Fruit fly (Drosophila melanogaster) whole organism, embryonic: ENCODE results near the gene DCTN6-p27.

Source experiments
- ATbp ChIP-seq: fragments of 200-800 bp; sonication (Bioruptor generic); optimal IDR thresholded peaks from 2 replicates; lab custom pipeline; 2017; ENCODE audit warnings: missing biosample characterization, mild to moderate bottlenecking, missing genetic modification characterization, missing genetic modification reagents
- CG10366 ChIP-seq: fragments of 200-800 bp; sonication (Bioruptor generic); IDR thresholded peaks from 2 replicates; pipeline ENCODE4 v1.3.6; 2022; ENCODE audit warnings: missing biosample characterization, missing genetic modification characterization
- CG10654 ChIP-seq: fragments of 200-800 bp; sonication (Bioruptor generic); optimal IDR thresholded peaks from 2 replicates; lab custom pipeline; 2016; ENCODE audit warnings: missing biosample characterization, missing genetic modification characterization
- CG12104 ChIP-seq: fragments of 200-800 bp; sonication (Bioruptor generic); optimal IDR thresholded peaks from 3 replicates; lab custom pipeline; 2016; ENCODE audit warnings: missing biosample characterization, missing genetic modification characterization
- CG15073 ChIP-seq: fragments of 200-800 bp; sonication (Bioruptor generic); optimal IDR thresholded peaks from 2 replicates; lab custom pipeline; 2016; ENCODE audit warnings: missing biosample characterization, missing genetic modification characterization
- CG17359 ChIP-seq: fragments of 200-800 bp; sonication (Bioruptor generic); optimal IDR thresholded peaks from 3 replicates; lab custom pipeline; 2018; ENCODE audit warnings: missing biosample characterization, mild to moderate bottlenecking, missing genetic modification characterization, moderate library complexity
- CG18599 ChIP-seq: fragments of 200-800 bp; sonication (Bioruptor generic); optimal IDR thresholded peaks from 3 replicates; lab custom pipeline; 2017; ENCODE audit warnings: missing biosample characterization, missing genetic modification characterization, mild to moderate bottlenecking, moderate library complexity, missing genetic modification reagents
- CG2889 ChIP-seq: fragments of 200-800 bp; sonication (Bioruptor generic); IDR thresholded peaks from 3 replicates; pipeline ENCODE4 v1.3.6; 2022; ENCODE audit warnings: missing biosample characterization, missing genetic modification characterization
- CG31224 ChIP-seq: fragments of 200-800 bp; sonication (Bioruptor generic); IDR thresholded peaks from 2 replicates; pipeline ENCODE4 v1.3.6; 2022; ENCODE audit warnings: missing biosample characterization, missing genetic modification characterization
- CG4424 ChIP-seq: fragments of 200-800 bp; sonication (Bioruptor generic); optimal IDR thresholded peaks from 3 replicates; lab custom pipeline; 2016; ENCODE audit warnings: missing biosample characterization, missing genetic modification characterization
- CG8290 ChIP-seq, 3 experiments: fragments of 200-800 bp; sonication (Bioruptor generic); optimal IDR thresholded peaks; 2 replicates each; lab custom pipeline; 2016 to 2019; ENCODE audit warnings: missing biosample characterization in 3 of 3, missing genetic modification characterization in 3 of 3, mild to moderate bottlenecking in 2 of 3, moderate library complexity in 1 of 3
- CG8388 ChIP-seq: fragments of 200-800 bp; sonication (Bioruptor generic); optimal IDR thresholded peaks from 2 replicates; lab custom pipeline; 2019; ENCODE audit warnings: missing biosample characterization, mild to moderate bottlenecking, missing genetic modification characterization, moderate library complexity
- CG8478 ChIP-seq: fragments of >200 bp; optimal IDR thresholded peaks from 2 replicates; lab custom pipeline; 2018
- D19B ChIP-seq: fragments of 200-800 bp; sonication (Bioruptor generic); optimal IDR thresholded peaks from 2 replicates; lab custom pipeline; 2017; ENCODE audit warnings: missing biosample characterization, mild to moderate bottlenecking, missing genetic modification characterization
- Elba2 ChIP-seq: fragments of 200-800 bp; sonication (Bioruptor generic); optimal IDR thresholded peaks from 3 replicates; lab custom pipeline; 2016; ENCODE audit warnings: missing biosample characterization, missing genetic modification characterization
- Hey ChIP-seq: fragments of 200-800 bp; sonication (Bioruptor generic); optimal IDR thresholded peaks from 3 replicates; lab custom pipeline; 2018; ENCODE audit warnings: missing biosample characterization, mild to moderate bottlenecking, missing genetic modification characterization
- Hmr ChIP-seq: fragments of 200-800 bp; sonication (Bioruptor generic); optimal IDR thresholded peaks from 3 replicates; lab custom pipeline; 2017; ENCODE audit warnings: mild to moderate bottlenecking, missing biosample characterization, missing genetic modification reagents, missing genetic modification characterization
- Max ChIP-seq: fragments of 200-800 bp; sonication (Bioruptor generic); optimal IDR thresholded peaks from 2 replicates; lab custom pipeline; 2016; ENCODE audit warnings: missing biosample characterization, mild to moderate bottlenecking, missing genetic modification characterization
- Med ChIP-seq: fragments of 200-800 bp; sonication (Bioruptor generic); peaks from one replicate; lab custom pipeline; 2016; ENCODE audit warnings: missing biosample characterization, missing genetic modification characterization, mild to moderate bottlenecking, inconsistent platforms, moderate library complexity
- PHDP ChIP-seq: fragments of 200-800 bp; sonication (Bioruptor generic); optimal IDR thresholded peaks from 3 replicates; lab custom pipeline; 2018; ENCODE audit warnings: missing biosample characterization, mild to moderate bottlenecking, missing genetic modification characterization, moderate library complexity
- Poxn ChIP-seq: fragments of 200-800 bp; sonication (Bioruptor generic); IDR thresholded peaks from 2 replicates; pipeline ENCODE4 v1.3.6; 2022; ENCODE audit warnings: missing biosample characterization, missing genetic modification characterization
- Side ChIP-seq: fragments of 200-800 bp; sonication (Bioruptor generic); optimal IDR thresholded peaks from 2 replicates; lab custom pipeline; 2016; ENCODE audit warnings: missing biosample characterization, missing genetic modification characterization
- Sry-β ChIP-seq: fragments of 200-800 bp; sonication (Bioruptor generic); optimal IDR thresholded peaks from 2 replicates; lab custom pipeline; 2018; ENCODE audit warnings: missing biosample characterization, mild to moderate bottlenecking, missing genetic modification characterization, moderate library complexity
- Taf1 ChIP-seq: fragments of 200-800 bp; sonication (Bioruptor generic); IDR thresholded peaks from 2 replicates; pipeline ENCODE4 v1.3.6; 2022; ENCODE audit warnings: missing biosample characterization, missing genetic modification characterization
- bowl ChIP-seq: fragments of 200-800 bp; sonication (Bioruptor generic); IDR thresholded peaks from 2 replicates; pipeline ENCODE4 v1.3.6; 2022; ENCODE audit warnings: missing biosample characterization, missing genetic modification characterization
- cas ChIP-seq: fragments of 200-800 bp; sonication (Bioruptor generic); IDR thresholded peaks from 2 replicates; pipeline ENCODE4 v1.3.6; 2022; ENCODE audit warnings: missing biosample characterization, missing genetic modification characterization
- dimm ChIP-seq: fragments of 200-800 bp; sonication (Bioruptor generic); IDR thresholded peaks from 2 replicates; pipeline ENCODE4 v1.3.6; 2022; ENCODE audit warnings: missing biosample characterization, missing genetic modification characterization
- dmrt11E ChIP-seq: fragments of 200-800 bp; sonication (Bioruptor generic); optimal IDR thresholded peaks from 3 replicates; lab custom pipeline; 2018; ENCODE audit warnings: missing biosample characterization, mild to moderate bottlenecking, missing genetic modification characterization, moderate library complexity
- ems ChIP-seq: fragments of 200-800 bp; sonication (Bioruptor generic); optimal IDR thresholded peaks from 3 replicates; lab custom pipeline; 2016; ENCODE audit warnings: missing biosample characterization, missing genetic modification characterization
- fd64A ChIP-seq: fragments of 200-800 bp; sonication (Bioruptor generic); optimal IDR thresholded peaks from 3 replicates; lab custom pipeline; 2018; ENCODE audit warnings: missing biosample characterization, mild to moderate bottlenecking, missing genetic modification characterization
- fd96Cb ChIP-seq: fragments of 200-800 bp; sonication (Bioruptor generic); optimal IDR thresholded peaks from 2 replicates; lab custom pipeline; 2018; ENCODE audit warnings: missing biosample characterization, mild to moderate bottlenecking, missing genetic modification characterization, moderate library complexity
- ftz-f1 ChIP-seq: fragments of 200-800 bp; sonication (Bioruptor generic); optimal IDR thresholded peaks from 2 replicates; lab custom pipeline; 2016; ENCODE audit warnings: missing biosample characterization, missing genetic modification characterization
- gsb ChIP-seq: fragments of 200-800 bp; sonication (Bioruptor generic); IDR thresholded peaks from 2 replicates; pipeline ENCODE4 v1.3.6; 2022; ENCODE audit warnings: missing biosample characterization, missing genetic modification characterization
- gsb-n ChIP-seq: fragments of 200-800 bp; sonication (Bioruptor generic); optimal IDR thresholded peaks from 3 replicates; lab custom pipeline; 2018; ENCODE audit warnings: missing biosample characterization, mild to moderate bottlenecking, missing genetic modification characterization
- ham ChIP-seq: fragments of 200-800 bp; sonication (Bioruptor generic); IDR thresholded peaks from 2 replicates; pipeline ENCODE4 v1.3.6; 2022; ENCODE audit warnings: missing biosample characterization, missing genetic modification characterization
- hb ChIP-seq: fragments of 200-800 bp; sonication (Bioruptor generic); IDR thresholded peaks from 3 replicates; pipeline ENCODE4 v1.3.6; 2022; ENCODE audit warnings: missing biosample characterization, missing genetic modification characterization; ENCODE audit not compliant: partially characterized antibody
- inv ChIP-seq: fragments of 200-800 bp; sonication (Bioruptor generic); IDR thresholded peaks from 2 replicates; pipeline ENCODE4 v1.3.6; 2022; ENCODE audit warnings: missing biosample characterization, missing genetic modification characterization; ENCODE audit not compliant: partially characterized antibody
- jigr1 ChIP-seq: fragments of 200-800 bp; sonication (Bioruptor generic); IDR thresholded peaks from 3 replicates; pipeline ENCODE4 v1.3.6; 2022; ENCODE audit warnings: missing biosample characterization, missing genetic modification characterization
- lmd ChIP-seq: fragments of 200-800 bp; sonication (Bioruptor generic); IDR thresholded peaks from 2 replicates; pipeline ENCODE4 v1.3.6; 2022; ENCODE audit warnings: missing biosample characterization, missing genetic modification characterization
- maf-S ChIP-seq: fragments of 200-800 bp; sonication (Bioruptor generic); optimal IDR thresholded peaks from 2 replicates; lab custom pipeline; 2016; ENCODE audit warnings: missing biosample characterization, missing genetic modification characterization
- nom ChIP-seq: fragments of 200-800 bp; sonication (Bioruptor generic); optimal IDR thresholded peaks from 2 replicates; lab custom pipeline; 2017; ENCODE audit warnings: missing biosample characterization, missing genetic modification characterization, mild to moderate bottlenecking, moderate library complexity, missing genetic modification reagents
- pan ChIP-seq, 4 experiments: fragments of >200 bp in 3 of 4; fragments of 200-800 bp in 1 of 4; sonication (Bioruptor generic) in 1 of 4; optimal IDR thresholded peaks in 3 of 4; IDR thresholded peaks in 1 of 4; 2 replicates each; pipeline versions ENCODE4 v1.3.6 to Lab custom; 2017 to 2022; ENCODE audit warnings: missing biosample characterization in 2 of 4, missing genetic modification characterization in 2 of 4, mixed read lengths in 1 of 4
- pho ChIP-seq: fragments of 200-800 bp; sonication (Bioruptor generic); optimal IDR thresholded peaks from 2 replicates; lab custom pipeline; 2016; ENCODE audit warnings: missing biosample characterization, missing genetic modification characterization
- pros ChIP-seq: fragments of 200-800 bp; sonication (Bioruptor generic); optimal IDR thresholded peaks from 3 replicates; lab custom pipeline; 2019; ENCODE audit warnings: missing biosample characterization, mild to moderate bottlenecking, missing genetic modification characterization, moderate library complexity
- ranshi ChIP-seq: fragments of 200-800 bp; sonication (Bioruptor generic); IDR thresholded peaks from 2 replicates; pipeline ENCODE4 v1.3.6; 2022; ENCODE audit warnings: missing biosample characterization, missing genetic modification characterization
- row ChIP-seq: fragments of 200-800 bp; sonication (Bioruptor generic); IDR thresholded peaks from 3 replicates; pipeline ENCODE4 v1.3.6; 2022; ENCODE audit warnings: missing biosample characterization, missing genetic modification characterization
- tin ChIP-seq: fragments of 200-800 bp; sonication (Bioruptor generic); optimal IDR thresholded peaks from 3 replicates; lab custom pipeline; 2016; ENCODE audit warnings: missing biosample characterization, missing genetic modification characterization
- toy ChIP-seq: fragments of 200-800 bp; sonication (Bioruptor generic); IDR thresholded peaks from 2 replicates; pipeline ENCODE4 v1.3.6; 2022; ENCODE audit warnings: missing biosample characterization, missing genetic modification characterization
- twi ChIP-seq: fragments of 200-800 bp; optimal IDR thresholded peaks from 2 replicates; lab custom pipeline; 2019; ENCODE audit warnings: missing biosample characterization, mild to moderate bottlenecking, missing genetic modification characterization, moderate library complexity
- vfl ChIP-seq: fragments of 200-800 bp; sonication (Bioruptor generic); optimal IDR thresholded peaks from 2 replicates; lab custom pipeline; 2016; ENCODE audit warnings: missing biosample characterization, missing genetic modification characterization

Gene DCTN6-p27

DNA sequence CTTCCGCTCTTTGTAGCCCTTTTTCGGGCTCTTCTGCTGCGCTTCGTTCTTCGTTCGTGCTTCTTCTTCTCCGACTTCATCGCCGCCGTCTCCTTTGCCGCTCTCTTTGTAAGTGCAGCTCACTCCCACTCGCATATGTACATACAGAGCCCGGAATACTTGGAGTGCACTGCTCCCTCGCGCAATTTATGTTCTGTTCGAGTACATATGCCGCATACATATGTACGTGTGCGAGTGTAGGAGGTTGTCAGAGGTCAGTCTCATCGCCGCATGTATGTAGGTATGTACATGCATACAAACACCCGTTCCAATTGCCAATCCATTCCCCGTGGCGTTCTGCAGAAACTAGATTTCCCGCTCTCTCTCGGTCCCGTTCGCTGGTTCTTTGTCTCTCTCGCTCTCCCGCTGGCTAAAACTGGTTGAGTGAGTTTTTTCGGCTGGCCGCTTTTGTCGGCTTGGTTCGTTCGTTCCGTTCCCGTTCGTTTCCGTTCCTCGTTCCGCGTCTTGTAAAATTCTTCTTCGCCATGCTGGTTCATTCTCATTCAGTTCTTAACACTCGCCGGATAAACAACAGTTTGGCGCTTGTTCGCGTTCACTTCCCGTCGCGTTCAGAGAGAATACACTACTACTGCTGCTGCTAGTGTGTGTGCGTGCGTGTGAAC, 26.0 kb downstream of the DCTN6-p27 start (continued):
- no peak; the same call in 1 of the 2 replicates for TF ChIP-seq inv (GFP tag; lab: Robert Waterston, UW)
- no peak for TF ChIP-seq Sry-β (GFP tag; lab: Kevin White, UChicago)
- no peak for TF ChIP-seq CG15073 (GFP tag; lab: Kevin White, UChicago)
- TF ChIP-seq Elba2 (GFP tag; lab: Kevin White, UChicago), result no peak
- peak; percentile 30 for TF ChIP-seq Max (GFP tag; lab: Kevin White, UChicago)
- no peak for TF ChIP-seq Side (GFP tag; lab: Kevin White, UChicago)
- TF ChIP-seq dmrt11E, result peak; percentile 15
- TF ChIP-seq row (GFP tag; lab: Robert Waterston, UW), result peak; percentile 24; the same call in 1 of the 3 replicates
- no peak for TF ChIP-seq PHDP (tag; lab: Kevin White, UChicago)
- TF ChIP-seq CG8478 (lab: Kevin White, UChicago), result no peak
- TF ChIP-seq cas (GFP tag; lab: Robert Waterston, UW), result peak; percentile 30; the same call in 1 of the 2 replicates
- peak; percentile 51 for TF ChIP-seq gsb-n (tag; lab: Kevin White, UChicago)
- no peak for TF ChIP-seq CG10654
- no peak for TF ChIP-seq Taf1 (GFP tag; lab: Robert Waterston, UW)
- peak; percentile 91 for TF ChIP-seq Med (GFP tag; lab: Kevin White, UChicago)
- no peak for TF ChIP-seq ham (GFP tag; lab: Robert Waterston, UW)
- TF ChIP-seq fd64A (GFP tag; lab: Kevin White, UChicago), result no peak
- TF ChIP-seq bowl (GFP tag; lab: Robert Waterston, UW), result no peak
- no peak for TF ChIP-seq pan (optimal IDR thresholded peaks at IDR 0.05; lab: Kevin White, UChicago)
- TF ChIP-seq pan (GFP tag; optimal IDR thresholded peaks at IDR 0.05 in 1 of 2, IDR thresholded peaks at IDR 0.05 in 1 of 2), result no peak
- TF ChIP-seq CG10366, result no peak
- TF ChIP-seq toy (GFP tag; lab: Robert Waterston, UW), result no peak
- no peak for TF ChIP-seq CG17359
- no peak for TF ChIP-seq ftz-f1
- TF ChIP-seq CG8290 (GFP tag; optimal IDR thresholded peaks at IDR 0.05; lab: Kevin White, UChicago), result peak; percentile 32
- peak; percentile 48 to 78 for TF ChIP-seq CG8290 (tag; optimal IDR thresholded peaks at IDR 0.05; lab: Kevin White, UChicago)
- TF ChIP-seq CG8388 (GFP tag; lab: Kevin White, UChicago), result no peak
- TF ChIP-seq gsb, result no peak
- TF ChIP-seq lmd (GFP tag; lab: Robert Waterston, UW), result no peak
- TF ChIP-seq CG2889 (GFP tag; lab: Robert Waterston, UW), result no peak
- TF ChIP-seq Poxn, result no peak
- TF ChIP-seq Hmr (GFP tag; lab: Kevin White, UChicago), result peak; percentile 64
- no peak for TF ChIP-seq jigr1
- peak; percentile 4 for TF ChIP-seq vfl
- no peak for TF ChIP-seq fd96Cb
- no peak for TF ChIP-seq D19B (GFP tag; lab: Kevin White, UChicago)
- no peak for TF ChIP-seq ems (GFP tag; lab: Kevin White, UChicago)
- peak; percentile 81 for TF ChIP-seq nom
- peak; percentile 54 for TF ChIP-seq CG18599 (GFP tag; lab: Kevin White, UChicago)
- TF ChIP-seq CG4424 (GFP tag; lab: Kevin White, UChicago), result no peak
- no peak for TF ChIP-seq pho
- no peak for TF ChIP-seq tin
- TF ChIP-seq twi (tag; lab: Kevin White, UChicago), result peak; percentile 39
- TF ChIP-seq Hey (tag; lab: Kevin White, UChicago), result peak; percentile 5
- TF ChIP-seq maf-S, result no peak
- TF ChIP-seq dimm (GFP tag; lab: Robert Waterston, UW), result no peak
- TF ChIP-seq ATbp, result no peak
- TF ChIP-seq hb (GFP tag; lab: Robert Waterston, UW), result no peak
- no peak; the same call in 1 of the 2 replicates for TF ChIP-seq ranshi (GFP tag; lab: Robert Waterston, UW)
- TF ChIP-seq CG31224, result no peak
- peak; percentile 95 for TF ChIP-seq pros (GFP tag; lab: Kevin White, UChicago)
- TF ChIP-seq CG12104, result no peak
